Fruit fly (Drosophila melanogaster) whole organism: ENCODE data around the gene CG45690.

Experiments used
- Dll ChIP-seq: fragments of >200 bp; optimal IDR thresholded peaks from 2 replicates; lab custom pipeline; 2017
- pan ChIP-seq: fragments of >200 bp; optimal IDR thresholded peaks from 2 replicates; lab custom pipeline; 2017
- usp ChIP-seq: fragments of >200 bp; optimal IDR thresholded peaks from 2 replicates; lab custom pipeline; 2017; ENCODE audit warnings: missing biosample characterization, missing genetic modification characterization, mixed read lengths

DNA sequence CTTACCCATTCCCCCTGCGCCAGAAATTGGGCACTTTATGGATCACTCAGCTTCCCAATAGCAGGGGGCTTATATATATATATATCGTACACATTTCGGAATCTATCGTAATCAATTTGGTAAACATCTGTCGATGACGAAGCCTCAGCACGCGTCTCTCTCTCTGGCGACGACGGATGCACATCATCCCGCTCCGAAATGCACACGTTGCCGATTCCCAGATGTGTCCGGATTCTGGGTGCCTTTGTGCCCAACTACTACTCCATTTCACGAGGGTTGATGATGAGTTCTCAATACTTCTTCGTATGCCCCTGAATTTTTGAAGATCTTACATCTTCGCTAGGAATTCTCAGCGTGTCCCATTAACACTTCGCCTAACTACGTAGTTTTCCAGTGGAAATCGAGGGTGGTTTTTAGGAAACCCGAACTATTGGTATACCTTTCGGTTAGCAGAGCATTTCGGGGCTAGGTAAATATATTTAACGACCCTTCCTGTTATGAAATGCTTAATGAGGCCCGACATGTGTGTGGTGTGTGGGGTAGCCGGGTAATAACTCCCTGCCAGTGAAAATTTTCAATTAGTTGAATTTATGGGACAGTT, 49.3 kb upstream of the CG45690 start:
- no peak for TF ChIP-seq pan (lab: Kevin White, UChicago)
- no peak for TF ChIP-seq Dll
- TF ChIP-seq usp = no peak
